Worm (Caenorhabditis elegans) whole organism, L4 larva: Measurements from ENCODE around the gene K07F5.6.

Experiments
- F10B5.3 ChIP-seq: sonication (generic microtip); optimal IDR thresholded peaks from 2 replicates; lab custom pipeline; 2016; ENCODE audit warnings: mild to moderate bottlenecking, missing genetic modification characterization, missing compliant biosample characterization
- Y5F2A.4 ChIP-seq: fragments of 200-800 bp; sonication (Bioruptor generic); optimal IDR thresholded peaks from 2 replicates; lab custom pipeline; 2018; ENCODE audit warnings: mild to moderate bottlenecking, missing genetic modification characterization, missing compliant biosample characterization
- Y75B8A.6 ChIP-seq: fragments of 200-800 bp; sonication (Bioruptor generic); IDR thresholded peaks from 2 replicates; pipeline ENCODE4 v1.3.6; 2022; ENCODE audit warnings: missing genetic modification reagents, missing genetic modification characterization, missing compliant biosample characterization
- aly-2 ChIP-seq: sonication (generic microtip); optimal IDR thresholded peaks from 2 replicates; lab custom pipeline; 2018; ENCODE audit warnings: missing biosample characterization, missing genetic modification characterization
- ama-1 ChIP-seq: fragments of 150-350 bp; optimal IDR thresholded peaks from 2 replicates; lab custom pipeline; 2014; ENCODE audit warnings: inconsistent platforms, mixed read lengths
- ceh-20 ChIP-seq: fragments of 200-800 bp; sonication (Bioruptor generic); IDR thresholded peaks from 2 replicates; pipeline ENCODE4 v1.3.6; 2022; ENCODE audit warnings: missing genetic modification reagents, missing genetic modification characterization, missing compliant biosample characterization
- nhr-77 ChIP-seq: fragments of 150-350 bp; optimal IDR thresholded peaks from 2 replicates; lab custom pipeline; 2014; ENCODE audit warnings: missing biosample characterization, missing genetic modification characterization
- pha-4 ChIP-seq, 2 experiments: fragments of 150-350 bp in 1 of 2; fragments of 200-800 bp in 1 of 2; sonication (Bioruptor generic) in 1 of 2; IDR thresholded peaks in 1 of 2; optimal IDR thresholded peaks in 1 of 2; 2 replicates each; pipeline versions ENCODE4 v1.3.6 to Lab custom; 2014 to 2022; ENCODE audit warnings: missing genetic modification characterization in 2 of 2, missing genetic modification reagents in 2 of 2, missing biosample characterization in 1 of 2, missing compliant biosample characterization in 1 of 2
- pqm-1 ChIP-seq: sonication (generic microtip); optimal IDR thresholded peaks from 2 replicates; lab custom pipeline; 2017; ENCODE audit warnings: missing biosample characterization, missing genetic modification characterization
- tag-97 ChIP-seq: fragments of 200-800 bp; sonication (Bioruptor generic); IDR thresholded peaks from 2 replicates; pipeline ENCODE4 v1.3.6; 2022; ENCODE audit warnings: missing genetic modification characterization, missing compliant biosample characterization
- unc-130 ChIP-seq: sonication (generic microtip); optimal IDR thresholded peaks from 2 replicates; lab custom pipeline; 2016; ENCODE audit warnings: missing genetic modification reagents, missing genetic modification characterization, missing compliant biosample characterization
- unc-62 ChIP-seq, 3 experiments: fragments of 150-350 bp in 1 of 3; sonication (generic microtip); optimal IDR thresholded peaks in 2 of 3; peaks in 1 of 3; 1 replicate in 1 of 3; 2 replicates in 2 of 3; lab custom pipeline; 2014 to 2017; ENCODE audit warnings: missing biosample characterization in 3 of 3, missing genetic modification characterization in 3 of 3, missing genetic modification reagents in 3 of 3, missing genotype in 1 of 3

- no peak for TF ChIP-seq unc-62 (GFP tag; optimal IDR thresholded peaks at IDR 0.05 in 1 of 2; lab: Kevin White, UChicago)
- no peak for TF ChIP-seq unc-62 (tag; optimal IDR thresholded peaks at IDR 0.05; lab: Kevin White, UChicago)
- TF ChIP-seq Y5F2A.4, result no peak
- TF ChIP-seq tag-97 (GFP tag; lab: Robert Waterston, UW), result no peak
- TF ChIP-seq ceh-20, result no peak
- no peak for TF ChIP-seq F10B5.3 (tag; lab: Kevin White, UChicago)
- TF ChIP-seq pha-4 (GFP tag; IDR thresholded peaks at IDR 0.05; lab: Robert Waterston, UW), result no peak
- TF ChIP-seq pha-4 (tag; optimal IDR thresholded peaks at IDR 0.05; lab: Kevin White, UChicago), result no peak
- TF ChIP-seq unc-130, result peak; percentile 8
- no peak for TF ChIP-seq ama-1 (lab: Kevin White, UChicago)
- TF ChIP-seq Y75B8A.6 (GFP tag; lab: Robert Waterston, UW), result no peak
- TF ChIP-seq nhr-77 (tag; lab: Kevin White, UChicago), result no peak
- no peak for TF ChIP-seq aly-2 (tag; lab: Kevin White, UChicago)
- TF ChIP-seq pqm-1 (tag; lab: Kevin White, UChicago), result peak; percentile 27
These were observed 21.2 kb downstream of the K07F5.6 start, which contains the start of gene mtr-4 for ce11 chrIV:9825196-9825744.
